Fruit fly (Drosophila melanogaster) whole organism, embryonic: ENCODE measurements around the gene CG12521.

Experiments
- Abd-B ChIP-seq: fragments of 200-800 bp; sonication (Bioruptor generic); optimal IDR thresholded peaks from 2 replicates; lab custom pipeline; 2018; ENCODE audit warnings: missing biosample characterization, mild to moderate bottlenecking, missing genetic modification characterization, moderate library complexity
- CG10565 ChIP-seq: fragments of 200-800 bp; sonication (Bioruptor generic); optimal IDR thresholded peaks from 3 replicates; lab custom pipeline; 2016; ENCODE audit warnings: missing biosample characterization, mild to moderate bottlenecking, missing genetic modification characterization
- CG11247 ChIP-seq: fragments of 200-800 bp; sonication (Bioruptor generic); IDR thresholded peaks from 2 replicates; pipeline ENCODE4 v1.3.6; 2022; ENCODE audit warnings: missing biosample characterization, missing genetic modification characterization
- CG12391 ChIP-seq: fragments of 200-800 bp; sonication (Bioruptor generic); optimal IDR thresholded peaks from 3 replicates; lab custom pipeline; 2018; ENCODE audit warnings: missing biosample characterization, mild to moderate bottlenecking, missing genetic modification characterization, moderate library complexity
- CG13287 ChIP-seq: fragments of 200-800 bp; sonication (Bioruptor generic); IDR thresholded peaks from 2 replicates; pipeline ENCODE4 v1.3.6; 2022; ENCODE audit warnings: missing biosample characterization, missing genetic modification characterization; ENCODE audit not compliant: partially characterized antibody
- CG13624 ChIP-seq: fragments of 200-800 bp; sonication (Bioruptor generic); optimal IDR thresholded peaks from 2 replicates; lab custom pipeline; 2016; ENCODE audit warnings: missing biosample characterization, missing genetic modification characterization
- CG15514 ChIP-seq: fragments of 200-800 bp; sonication (Bioruptor generic); optimal IDR thresholded peaks from 3 replicates; lab custom pipeline; 2017; ENCODE audit warnings: missing biosample characterization, missing genetic modification characterization, mild to moderate bottlenecking, moderate library complexity, missing genetic modification reagents
- CG16813 ChIP-seq: fragments of 200-800 bp; sonication (Bioruptor generic); IDR thresholded peaks from 3 replicates; pipeline ENCODE4 v1.3.6; 2022; ENCODE audit warnings: missing biosample characterization, missing genetic modification characterization; ENCODE audit not compliant: partially characterized antibody
- CG17186 ChIP-seq: fragments of 200-800 bp; sonication (Bioruptor generic); optimal IDR thresholded peaks from 3 replicates; lab custom pipeline; 2017; ENCODE audit warnings: missing biosample characterization, missing genetic modification reagents, missing genetic modification characterization
- CG2116 ChIP-seq: fragments of 200-800 bp; sonication (Bioruptor generic); optimal IDR thresholded peaks from 3 replicates; lab custom pipeline; 2018; ENCODE audit warnings: missing biosample characterization, mild to moderate bottlenecking, missing genetic modification characterization
- CG2199 ChIP-seq: fragments of 200-800 bp; sonication (Bioruptor generic); IDR thresholded peaks from 3 replicates; pipeline ENCODE4 v1.3.6; 2022; ENCODE audit warnings: missing biosample characterization, missing genetic modification characterization
- CG3163 ChIP-seq: fragments of 200-800 bp; sonication (Bioruptor generic); optimal IDR thresholded peaks from 3 replicates; lab custom pipeline; 2016; ENCODE audit warnings: missing biosample characterization, missing genetic modification characterization
- CG3847 ChIP-seq: fragments of 200-800 bp; sonication (Bioruptor generic); IDR thresholded peaks from 2 replicates; pipeline ENCODE4 v1.3.6; 2022; ENCODE audit warnings: missing biosample characterization, missing genetic modification characterization
- CG43689 ChIP-seq: fragments of 200-800 bp; sonication (Bioruptor generic); IDR thresholded peaks from 2 replicates; pipeline ENCODE4 v1.3.6; 2022; ENCODE audit warnings: missing biosample characterization, missing genetic modification characterization
- CG4404 ChIP-seq: fragments of 200-800 bp; sonication (Bioruptor generic); IDR thresholded peaks from 2 replicates; pipeline ENCODE4 v1.3.6; 2022; ENCODE audit warnings: missing biosample characterization, missing genetic modification characterization
- CG4617 ChIP-seq: fragments of 200-800 bp; sonication (Bioruptor generic); optimal IDR thresholded peaks from 3 replicates; lab custom pipeline; 2016; ENCODE audit warnings: missing biosample characterization, missing genetic modification characterization, borderline replicate concordance
- CG6175 ChIP-seq: fragments of 200-800 bp; sonication (Bioruptor generic); IDR thresholded peaks from 3 replicates; pipeline ENCODE4 v1.3.6; 2022; ENCODE audit warnings: missing biosample characterization, missing genetic modification characterization
- CG7372 ChIP-seq: fragments of 200-800 bp; sonication (Bioruptor generic); IDR thresholded peaks from 2 replicates; pipeline ENCODE4 v1.3.6; 2022; ENCODE audit warnings: missing biosample characterization, missing genetic modification characterization
- CG8089 ChIP-seq: fragments of 200-800 bp; sonication (Bioruptor generic); optimal IDR thresholded peaks from 3 replicates; lab custom pipeline; 2016; ENCODE audit warnings: missing biosample characterization, missing genetic modification characterization
- CG8281 ChIP-seq: fragments of 200-800 bp; sonication (Bioruptor generic); optimal IDR thresholded peaks from 2 replicates; lab custom pipeline; 2018; ENCODE audit warnings: missing biosample characterization, mild to moderate bottlenecking, missing genetic modification characterization, moderate library complexity
- CG9932 ChIP-seq: fragments of 200-800 bp; sonication (Bioruptor generic); IDR thresholded peaks from 2 replicates; pipeline ENCODE4 v1.3.6; 2022; ENCODE audit warnings: missing biosample characterization, missing genetic modification characterization
- Doc2 ChIP-seq: fragments of 200-800 bp; sonication (Bioruptor generic); IDR thresholded peaks from 2 replicates; pipeline ENCODE4 v1.3.6; 2022; ENCODE audit warnings: missing biosample characterization, missing genetic modification characterization
- Gsc ChIP-seq: fragments of 200-800 bp; sonication (Bioruptor generic); IDR thresholded peaks from 2 replicates; pipeline ENCODE4 v1.3.6; 2022; ENCODE audit warnings: missing biosample characterization, missing genetic modification characterization
- Jarid2 ChIP-seq: fragments of 200-800 bp; sonication (Bioruptor generic); optimal IDR thresholded peaks from 3 replicates; lab custom pipeline; 2017; ENCODE audit warnings: mild to moderate bottlenecking, missing biosample characterization, missing genetic modification reagents, missing genetic modification characterization
- NK7.1 ChIP-seq: fragments of 200-800 bp; sonication (Bioruptor generic); optimal IDR thresholded peaks from 3 replicates; lab custom pipeline; 2016; ENCODE audit warnings: missing biosample characterization, missing genetic modification characterization
- Pdp1 ChIP-seq, 2 experiments: fragments of 200-800 bp; sonication (Bioruptor generic); optimal IDR thresholded peaks; 3 replicates each; lab custom pipeline; 2016; ENCODE audit warnings: missing biosample characterization in 2 of 2, missing genetic modification characterization in 2 of 2, mild to moderate bottlenecking in 1 of 2, moderate library complexity in 1 of 2
- Sin3A ChIP-seq: fragments of >200 bp; optimal IDR thresholded peaks from 2 replicates; lab custom pipeline; 2018
- Usf ChIP-seq: fragments of 200-800 bp; sonication (Bioruptor generic); optimal IDR thresholded peaks from 2 replicates; lab custom pipeline; 2017; ENCODE audit warnings: missing genotype, missing biosample characterization, missing genetic modification characterization
- YL-1 ChIP-seq: fragments of 200-800 bp; sonication (Bioruptor generic); optimal IDR thresholded peaks from 3 replicates; lab custom pipeline; 2017; ENCODE audit warnings: missing biosample characterization, mild to moderate bottlenecking, missing genetic modification characterization
- ac ChIP-seq: fragments of 200-800 bp; sonication (Bioruptor generic); optimal IDR thresholded peaks from 3 replicates; lab custom pipeline; 2017; ENCODE audit warnings: missing biosample characterization, mild to moderate bottlenecking, missing genetic modification characterization
- amos ChIP-seq: fragments of 200-800 bp; sonication (Bioruptor generic); IDR thresholded peaks from 2 replicates; pipeline ENCODE4 v1.3.6; 2022; ENCODE audit warnings: missing biosample characterization, missing genetic modification characterization; ENCODE audit not compliant: partially characterized antibody
- bbx ChIP-seq: fragments of 200-800 bp; sonication (Bioruptor generic); IDR thresholded peaks from 2 replicates; pipeline ENCODE4 v1.3.6; 2022; ENCODE audit warnings: missing biosample characterization, missing genetic modification characterization; ENCODE audit not compliant: partially characterized antibody
- bcd ChIP-seq: fragments of 200-800 bp; sonication (Bioruptor generic); optimal IDR thresholded peaks from 2 replicates; lab custom pipeline; 2017; ENCODE audit warnings: missing biosample characterization, mild to moderate bottlenecking, missing genetic modification characterization
- ci ChIP-seq: fragments of 200-800 bp; sonication (Bioruptor generic); IDR thresholded peaks from 3 replicates; pipeline ENCODE4 v1.3.6; 2022; ENCODE audit warnings: missing biosample characterization, missing genetic modification characterization
- dpn ChIP-seq, 2 experiments: fragments of 200-800 bp; sonication (Bioruptor generic); optimal IDR thresholded peaks; 3 replicates each; lab custom pipeline; 2016; ENCODE audit warnings: missing biosample characterization in 2 of 2, missing genetic modification characterization in 2 of 2
- fu2 ChIP-seq: fragments of 200-800 bp; sonication (Bioruptor generic); optimal IDR thresholded peaks from 2 replicates; lab custom pipeline; 2016; ENCODE audit warnings: missing biosample characterization, missing genetic modification characterization
- gcm2 ChIP-seq: fragments of 200-800 bp; sonication (Bioruptor generic); optimal IDR thresholded peaks from 2 replicates; lab custom pipeline; 2016; ENCODE audit warnings: missing biosample characterization, missing genetic modification characterization
- kni ChIP-seq: fragments of 200-800 bp; sonication (Bioruptor generic); optimal IDR thresholded peaks from 3 replicates; lab custom pipeline; 2017; ENCODE audit warnings: mild to moderate bottlenecking, missing biosample characterization, missing genetic modification reagents, missing genetic modification characterization
- mirr ChIP-seq: fragments of 200-800 bp; sonication (Bioruptor generic); optimal IDR thresholded peaks from 3 replicates; lab custom pipeline; 2018; ENCODE audit warnings: missing biosample characterization, mild to moderate bottlenecking, missing genetic modification characterization
- pros ChIP-seq: fragments of 200-800 bp; sonication (Bioruptor generic); optimal IDR thresholded peaks from 3 replicates; lab custom pipeline; 2019; ENCODE audit warnings: missing biosample characterization, mild to moderate bottlenecking, missing genetic modification characterization, moderate library complexity
- salm ChIP-seq: fragments of 200-800 bp; sonication (Bioruptor generic); optimal IDR thresholded peaks from 2 replicates; lab custom pipeline; 2018; ENCODE audit warnings: missing biosample characterization, mild to moderate bottlenecking, missing genetic modification characterization
- schlank ChIP-seq: fragments of 200-800 bp; sonication (Bioruptor generic); optimal IDR thresholded peaks from 2 replicates; lab custom pipeline; 2018; ENCODE audit warnings: missing biosample characterization, mild to moderate bottlenecking, missing genetic modification characterization
- sima ChIP-seq: fragments of 200-800 bp; sonication (Bioruptor generic); optimal IDR thresholded peaks from 2 replicates; lab custom pipeline; 2016; ENCODE audit warnings: missing biosample characterization, missing genetic modification characterization
- slbo ChIP-seq: fragments of 200-800 bp; sonication (Bioruptor generic); IDR thresholded peaks from 2 replicates; pipeline ENCODE4 v1.3.6; 2022; ENCODE audit warnings: missing biosample characterization, missing genetic modification characterization
- trem ChIP-seq: fragments of 200-800 bp; optimal IDR thresholded peaks from 3 replicates; lab custom pipeline; 2019; ENCODE audit warnings: missing biosample characterization, mild to moderate bottlenecking, missing genetic modification characterization, moderate library complexity
- trh ChIP-seq: fragments of 200-800 bp; sonication (Bioruptor generic); optimal IDR thresholded peaks from 2 replicates; lab custom pipeline; 2016; ENCODE audit warnings: missing biosample characterization, missing genetic modification characterization
- tup ChIP-seq: fragments of 200-800 bp; sonication (Bioruptor generic); optimal IDR thresholded peaks from 2 replicates; lab custom pipeline; 2016; ENCODE audit warnings: missing biosample characterization, mild to moderate bottlenecking, missing genetic modification characterization, moderate library complexity
- wek ChIP-seq: fragments of 200-800 bp; sonication (Bioruptor generic); optimal IDR thresholded peaks from 3 replicates; lab custom pipeline; 2018; ENCODE audit warnings: missing biosample characterization, mild to moderate bottlenecking, missing genetic modification characterization, moderate library complexity
- yki ChIP-seq: fragments of >200 bp; optimal IDR thresholded peaks from 3 replicates; lab custom pipeline; 2018
- zen ChIP-seq: fragments of 200-800 bp; sonication (Bioruptor generic); optimal IDR thresholded peaks from 3 replicates; lab custom pipeline; 2018; ENCODE audit warnings: missing biosample characterization, mild to moderate bottlenecking, missing genetic modification characterization, moderate library complexity

Gene CG12521

dm6 chr3L:11821723-11822445 lies 25.7 kb downstream of the CG12521 start, which contains the start of the genes CG11597 and CG5946 (continued):
- peak; percentile 27 for TF ChIP-seq wek (GFP tag; lab: Kevin White, UChicago)
- no peak for TF ChIP-seq CG7372 (GFP tag; lab: Robert Waterston, UW)
- no peak for TF ChIP-seq CG10565 (GFP tag; lab: Kevin White, UChicago)
- peak; percentile 19 for TF ChIP-seq yki (lab: Kevin White, UChicago)
- no peak for TF ChIP-seq YL-1 (GFP tag; lab: Kevin White, UChicago)
- TF ChIP-seq CG4404 (GFP tag; lab: Robert Waterston, UW) = no peak
- TF ChIP-seq CG2199 (GFP tag; lab: Robert Waterston, UW) = no peak
- no peak for TF ChIP-seq Abd-B (GFP tag; lab: Kevin White, UChicago)
- TF ChIP-seq bcd (GFP tag; lab: Kevin White, UChicago) = no peak
- TF ChIP-seq CG16813 (GFP tag; lab: Robert Waterston, UW) = peak; percentile 19; the same call in 1 of the 3 replicates
- TF ChIP-seq CG13624 (GFP tag; lab: Kevin White, UChicago) = no peak
- TF ChIP-seq CG43689 (GFP tag; lab: Robert Waterston, UW) = no peak
- TF ChIP-seq CG17186 (GFP tag; lab: Kevin White, UChicago) = no peak
- no peak for TF ChIP-seq Doc2 (GFP tag; lab: Robert Waterston, UW)
- no peak for TF ChIP-seq sima (GFP tag; lab: Kevin White, UChicago)
- peak; percentile 68 for TF ChIP-seq CG3163
- TF ChIP-seq Usf = no peak
- TF ChIP-seq ci (GFP tag; lab: Robert Waterston, UW) = peak; percentile 6; the same call in 1 of the 3 replicates
- no peak for TF ChIP-seq fu2 (GFP tag; lab: Kevin White, UChicago)
- TF ChIP-seq amos (GFP tag; lab: Robert Waterston, UW) = peak; percentile 61
- peak; percentile 32 for TF ChIP-seq CG13287
- no peak for TF ChIP-seq NK7.1 (GFP tag; lab: Kevin White, UChicago)
- no peak for TF ChIP-seq mirr (GFP tag; lab: Kevin White, UChicago)
- no peak for TF ChIP-seq gcm2 (GFP tag; lab: Kevin White, UChicago)
- TF ChIP-seq CG2116 = peak; percentile 13
- TF ChIP-seq CG4617 (GFP tag; lab: Kevin White, UChicago) = peak; percentile 11
- no peak for TF ChIP-seq schlank
- no peak for TF ChIP-seq CG15514 (GFP tag; lab: Kevin White, UChicago)
- TF ChIP-seq CG8281 (tag; lab: Kevin White, UChicago) = no peak
- TF ChIP-seq bbx = peak; percentile 50
- no peak for TF ChIP-seq salm (tag; lab: Kevin White, UChicago)
- no peak for TF ChIP-seq CG11247 (GFP tag; lab: Robert Waterston, UW)
- no peak for TF ChIP-seq dpn (GFP tag; optimal IDR thresholded peaks at IDR 0.05; lab: Kevin White, UChicago)
- no peak for TF ChIP-seq tup (GFP tag; lab: Kevin White, UChicago)
- peak; percentile 60 for TF ChIP-seq CG12391
- peak; percentile 49 for TF ChIP-seq CG3847 (GFP tag; lab: Robert Waterston, UW)
- TF ChIP-seq trem (tag; lab: Kevin White, UChicago) = peak; percentile 98
- TF ChIP-seq Jarid2 (GFP tag; lab: Kevin White, UChicago) = peak; percentile 35
- peak; percentile 63 for TF ChIP-seq CG9932 (GFP tag; lab: Robert Waterston, UW)
- TF ChIP-seq slbo (GFP tag; lab: Robert Waterston, UW) = peak; percentile 60
- no peak for TF ChIP-seq Gsc (GFP tag; lab: Robert Waterston, UW)
- no peak for TF ChIP-seq trh (GFP tag; lab: Kevin White, UChicago)
- TF ChIP-seq Pdp1 (GFP tag; optimal IDR thresholded peaks at IDR 0.05; lab: Kevin White, UChicago) = peak in 1 of 2 experiments; percentile 97
- no peak for TF ChIP-seq CG6175 (GFP tag; lab: Robert Waterston, UW)
- no peak for TF ChIP-seq kni (GFP tag; lab: Kevin White, UChicago)
- TF ChIP-seq Sin3A (lab: Kevin White, UChicago) = peak; percentile 3
- peak; percentile 2 for TF ChIP-seq pros (GFP tag; lab: Kevin White, UChicago)
- no peak for TF ChIP-seq ac (GFP tag; lab: Kevin White, UChicago)
- no peak for TF ChIP-seq zen (tag; lab: Kevin White, UChicago)
- TF ChIP-seq CG8089 (GFP tag; lab: Kevin White, UChicago) = no peak
